Fruit fly (Drosophila melanogaster): Measurements from ENCODE around the gene GstO3.
A peak's percentile ranks its signal among the peaks of the same experiment; 100 is the strongest.

Gene GstO3

DNA sequence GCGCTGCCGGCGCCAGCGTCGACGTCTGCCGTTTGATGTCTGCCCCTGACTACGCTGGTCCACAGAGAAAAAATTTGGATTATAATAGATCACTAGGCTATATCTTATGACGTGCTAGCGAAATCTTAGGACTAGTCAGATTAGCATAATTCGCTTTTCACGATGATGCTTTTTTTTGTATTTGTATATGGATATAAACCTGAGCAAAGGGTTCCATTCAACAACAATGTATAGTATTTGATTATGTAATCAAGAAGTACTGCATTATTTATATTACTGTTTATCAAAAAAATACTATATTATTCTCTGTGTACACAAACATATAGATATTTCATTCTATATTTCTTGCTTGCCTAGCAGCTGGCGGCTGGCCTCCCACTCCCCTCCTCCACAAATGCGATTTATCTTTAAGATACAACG is 28.4 kb downstream of the GstO3 start (continued):
- TF ChIP-seq OdsH (GFP tag; optimal IDR thresholded peaks at IDR 0.05) (peak; percentile 66), fd85E (GFP tag; optimal IDR thresholded peaks at IDR 0.05) (no peak), CG3919 (GFP tag; optimal IDR thresholded peaks at IDR 0.05) (peak; percentile 53), CG1621 (tag; optimal IDR thresholded peaks at IDR 0.05) (no peak), Ets96B (tag; optimal IDR thresholded peaks at IDR 0.05) (peak; percentile 24), achi (GFP tag; optimal IDR thresholded peaks at IDR 0.05) (peak; percentile 60), esn (GFP tag; optimal IDR thresholded peaks at IDR 0.05) (no peak), Eip78C (GFP tag) (peak; percentile 72)

DNA sequence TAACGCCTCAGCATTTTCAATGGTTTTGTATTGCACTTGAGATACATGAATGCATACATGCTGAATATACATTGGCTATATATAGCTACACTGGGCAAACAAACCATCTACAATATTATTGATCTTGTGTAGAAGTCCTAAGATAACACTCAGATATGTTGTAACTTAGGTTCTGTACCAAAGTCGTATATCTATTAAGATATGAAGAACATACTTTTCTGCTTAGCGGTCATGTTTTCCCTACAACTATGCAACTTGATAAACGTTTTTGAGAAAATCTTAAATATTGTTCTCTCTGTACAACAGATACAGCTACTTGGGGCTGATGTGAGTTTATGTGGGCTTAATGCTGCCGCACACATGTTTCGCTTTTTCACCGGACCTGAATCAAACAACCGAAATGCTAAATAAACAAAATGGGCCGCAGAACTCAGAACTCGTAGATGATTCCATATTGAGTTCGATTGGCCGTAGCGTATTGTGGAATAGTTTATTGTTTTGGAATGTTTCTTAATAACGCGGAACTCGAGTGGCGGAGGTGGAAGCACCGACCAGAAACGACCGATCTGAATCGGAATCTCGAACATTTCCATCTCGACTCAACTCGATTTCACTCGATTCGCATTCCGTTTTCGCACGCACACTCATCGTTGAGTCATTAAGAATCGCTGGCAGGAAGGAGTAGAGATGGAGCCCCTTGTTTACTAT is 30.7 kb downstream of the GstO3 start:
- TF ChIP-seq fd85E (GFP tag; optimal IDR thresholded peaks at IDR 0.05) (no peak), CG1621 (tag; optimal IDR thresholded peaks at IDR 0.05) (peak; percentile 31), salr (GFP tag; optimal IDR thresholded peaks at IDR 0.05) (peak; percentile 10 to 45), dac (GFP tag; optimal IDR thresholded peaks at IDR 0.05) (peak; percentile 17), Hr38 (GFP tag; optimal IDR thresholded peaks at IDR 0.05) (no peak), net (GFP tag; optimal IDR thresholded peaks at IDR 0.05) (peak; percentile 45), esn (GFP tag; optimal IDR thresholded peaks at IDR 0.05) (peak; percentile 26), CG10631 (GFP tag; optimal IDR thresholded peaks at IDR 0.05) (peak; percentile 45), CG8632 (GFP tag; optimal IDR thresholded peaks at IDR 0.05) (no peak), dsx (GFP tag; optimal IDR thresholded peaks at IDR 0.05; ENCODE audit: poor library complexity, severe bottlenecking) (peak; percentile 42), fkh (GFP tag; optimal IDR thresholded peaks at IDR 0.05) (peak; percentile 38), Eip93F (GFP tag; optimal IDR thresholded peaks at IDR 0.05) (no peak), CG8119 (GFP tag; IDR thresholded peaks at IDR 0.05) (peak; percentile 43; the same call in 1 of the 3 replicates), Lpt (GFP tag; optimal IDR thresholded peaks at IDR 0.05) (no peak), CG6808 (GFP tag; optimal IDR thresholded peaks at IDR 0.05) (peak; percentile 63), Gug (GFP tag; IDR thresholded peaks at IDR 0.05) (0 out of 2 replicates have a peak, but pooled peaks have one; percentile 60), OdsH (GFP tag; optimal IDR thresholded peaks at IDR 0.05) (peak; percentile 38), CG6854 (GFP tag; optimal IDR thresholded peaks at IDR 0.05) (no peak), fd59A (GFP tag; optimal IDR thresholded peaks at IDR 0.05) (peak; percentile 53), Ets96B (tag; optimal IDR thresholded peaks at IDR 0.05) (peak; percentile 62), cyc (GFP tag; optimal IDR thresholded peaks at IDR 0.05) (no peak), CG6276 (GFP tag; optimal IDR thresholded peaks at IDR 0.05) (peak; percentile 12), CG8319 (GFP tag; optimal IDR thresholded peaks at IDR 0.05) (no peak), achi (GFP tag; optimal IDR thresholded peaks at IDR 0.05) (peak; percentile 40), Hr4 (GFP tag; optimal IDR thresholded peaks at IDR 0.05) (peak; percentile 53), Eip78C (GFP tag) (peak; percentile 91), CG9139 (GFP tag; optimal IDR thresholded peaks at IDR 0.05) (no peak), Eip75B (GFP tag; optimal IDR thresholded peaks at IDR 0.05) (peak; percentile 60), Sox102F (GFP tag; optimal IDR thresholded peaks at IDR 0.05) (no peak), vri (GFP tag; optimal IDR thresholded peaks at IDR 0.05) (no peak), eg (GFP tag; IDR thresholded peaks at IDR 0.05) (peak; percentile 66; the same call in 2 of the 3 replicates), CG6163 (GFP tag; IDR thresholded peaks at IDR 0.05) (peak; percentile 75), CG3032 (tag; optimal IDR thresholded peaks at IDR 0.05) (peak; percentile 61), Sox15 (GFP tag; optimal IDR thresholded peaks at IDR 0.05) (no peak), CG16779 (tag; optimal IDR thresholded peaks at IDR 0.05) (peak; percentile 23), Hr39 (GFP tag; optimal IDR thresholded peaks at IDR 0.05) (no peak), ss (GFP tag; optimal IDR thresholded peaks at IDR 0.05) (peak in 1 of 2 experiments; percentile 62), CG15336 (GFP tag; IDR thresholded peaks at IDR 0.05) (peak; percentile 80), Ets21C (GFP tag; optimal IDR thresholded peaks at IDR 0.05) (no peak), acj6 (GFP tag; optimal IDR thresholded peaks at IDR 0.05) (peak; percentile 48), CG11762 (GFP tag; optimal IDR thresholded peaks at IDR 0.05; ENCODE audit: insufficient read depth) (no peak), CG3919 (GFP tag; optimal IDR thresholded peaks at IDR 0.05) (peak; percentile 29), CG6792 (GFP tag; optimal IDR thresholded peaks at IDR 0.05) (peak; percentile 22), CG7368 (GFP tag; optimal IDR thresholded peaks at IDR 0.05) (peak; percentile 29), svp (GFP tag) (no peak), lz (GFP tag; optimal IDR thresholded peaks at IDR 0.05) (no peak), CG34406 (GFP tag; optimal IDR thresholded peaks at IDR 0.05) (peak; percentile 20)

All from whole organism, prepupa.